Fruit fly (Drosophila melanogaster): ENCODE results near the gene msl-1.

msl-1 gene

dm6 chr2L:18645468-18645867 lies 43.1 kb downstream of the msl-1 start (continued):
- TF ChIP-seq CG11294 (GFP tag; IDR thresholded peaks at IDR 0.05): no peak
- peak; percentile 49 for TF ChIP-seq Sox15 (GFP tag; optimal IDR thresholded peaks at IDR 0.05)
- peak; percentile 13 for TF ChIP-seq vri (GFP tag; optimal IDR thresholded peaks at IDR 0.05)
- TF ChIP-seq CG15336 (GFP tag; IDR thresholded peaks at IDR 0.05): peak; percentile 61
- peak; percentile 79 for TF ChIP-seq Sox102F (GFP tag; optimal IDR thresholded peaks at IDR 0.05)
- peak; percentile 58 for TF ChIP-seq CG11902 (GFP tag; optimal IDR thresholded peaks at IDR 0.05)
- peak; percentile 70 for TF ChIP-seq CG10669 (GFP tag; optimal IDR thresholded peaks at IDR 0.05)
- no peak for TF ChIP-seq Hr38 (GFP tag; optimal IDR thresholded peaks at IDR 0.05)
- peak; percentile 79 for TF ChIP-seq CG6792 (GFP tag; optimal IDR thresholded peaks at IDR 0.05)
- peak; percentile 27 for TF ChIP-seq CG16779 (tag; optimal IDR thresholded peaks at IDR 0.05)
- TF ChIP-seq Met (GFP tag; optimal IDR thresholded peaks at IDR 0.05): peak; percentile 74
- TF ChIP-seq Gug (GFP tag; IDR thresholded peaks at IDR 0.05): peak; percentile 34; the same call in 1 of the 2 replicates
- TF ChIP-seq CG6808 (GFP tag; optimal IDR thresholded peaks at IDR 0.05): peak; percentile 47
- peak; percentile 75 for TF ChIP-seq CG31627 (GFP tag; optimal IDR thresholded peaks at IDR 0.05)
- TF ChIP-seq CG6276 (GFP tag; optimal IDR thresholded peaks at IDR 0.05): peak; percentile 22
- TF ChIP-seq Blimp-1 (GFP tag; optimal IDR thresholded peaks at IDR 0.05): peak; percentile 15
- TF ChIP-seq net (GFP tag; optimal IDR thresholded peaks at IDR 0.05): peak; percentile 72
- peak; percentile 47 for TF ChIP-seq Eip93F (GFP tag; optimal IDR thresholded peaks at IDR 0.05)
- peak; percentile 71 for TF ChIP-seq pdm3 (GFP tag; optimal IDR thresholded peaks at IDR 0.05)
- TF ChIP-seq Smox (GFP tag; optimal IDR thresholded peaks at IDR 0.05): peak; percentile 71
- TF ChIP-seq svp (GFP tag): peak; percentile 88
- peak; percentile 78 for TF ChIP-seq CG3919 (GFP tag; optimal IDR thresholded peaks at IDR 0.05)
- peak; percentile 28 for TF ChIP-seq CG4318 (GFP tag; optimal IDR thresholded peaks at IDR 0.05)
- TF ChIP-seq fd85E (GFP tag; optimal IDR thresholded peaks at IDR 0.05): no peak
- peak; percentile 45 for TF ChIP-seq spab (GFP tag; optimal IDR thresholded peaks at IDR 0.05)
- TF ChIP-seq Sox14 (GFP tag; optimal IDR thresholded peaks at IDR 0.05): peak; percentile 70
- peak; percentile 83 for TF ChIP-seq esn (GFP tag; optimal IDR thresholded peaks at IDR 0.05)
- peak; percentile 56; the same call in 1 of the 3 replicates for TF ChIP-seq eg (GFP tag; IDR thresholded peaks at IDR 0.05)
- peak; percentile 65 for TF ChIP-seq CG34406 (GFP tag; optimal IDR thresholded peaks at IDR 0.05)
- peak; percentile 72 for TF ChIP-seq cyc (GFP tag; optimal IDR thresholded peaks at IDR 0.05)
- peak; percentile 66 for TF ChIP-seq Hr4 (GFP tag; optimal IDR thresholded peaks at IDR 0.05)
- TF ChIP-seq Hr39 (GFP tag; optimal IDR thresholded peaks at IDR 0.05): peak; percentile 81
- no peak for TF ChIP-seq fkh (GFP tag; optimal IDR thresholded peaks at IDR 0.05)
- peak; percentile 92 for TF ChIP-seq Eip78C (GFP tag)

dm6 chr2L:18641087-18641486 lies 47.5 kb downstream of the msl-1 start:
- TF ChIP-seq CG1621 (tag; optimal IDR thresholded peaks at IDR 0.05): no peak
- no peak for TF ChIP-seq CG10669 (GFP tag; optimal IDR thresholded peaks at IDR 0.05)
- TF ChIP-seq Sox15 (GFP tag; optimal IDR thresholded peaks at IDR 0.05): no peak
- TF ChIP-seq dac (GFP tag; optimal IDR thresholded peaks at IDR 0.05): no peak
- TF ChIP-seq topi (GFP tag; optimal IDR thresholded peaks at IDR 0.05): no peak

dm6 chr2L:18638945-18639344 lies 49.7 kb downstream of the msl-1 start:
- TF ChIP-seq CG6163 (GFP tag; IDR thresholded peaks at IDR 0.05) (peak; percentile 16; the same call in 1 of the 3 replicates), CG3032 (tag; optimal IDR thresholded peaks at IDR 0.05) (no peak), fd85E (GFP tag; optimal IDR thresholded peaks at IDR 0.05) (no peak), CG11294 (GFP tag; IDR thresholded peaks at IDR 0.05) (no peak), CG32006 (GFP tag; optimal IDR thresholded peaks at IDR 0.05) (peak; percentile 50), eg (GFP tag; IDR thresholded peaks at IDR 0.05) (peak; percentile 40; the same call in 1 of the 3 replicates), CG31627 (GFP tag; optimal IDR thresholded peaks at IDR 0.05) (no peak), Sox14 (GFP tag; optimal IDR thresholded peaks at IDR 0.05) (no peak), Eip78C (GFP tag) (peak; percentile 65), vri (GFP tag; optimal IDR thresholded peaks at IDR 0.05) (no peak), Ets21C (GFP tag; optimal IDR thresholded peaks at IDR 0.05) (no peak), salr (GFP tag; optimal IDR thresholded peaks at IDR 0.05) (no peak), ss (GFP tag; optimal IDR thresholded peaks at IDR 0.05) (no peak), CG8119 (GFP tag; IDR thresholded peaks at IDR 0.05) (0 out of 3 replicates have a peak, but pooled peaks have one; percentile 27), Hr4 (GFP tag; optimal IDR thresholded peaks at IDR 0.05) (peak; percentile 31), CG9139 (GFP tag; optimal IDR thresholded peaks at IDR 0.05) (no peak), Sox102F (GFP tag; optimal IDR thresholded peaks at IDR 0.05) (no peak), CG15336 (GFP tag; IDR thresholded peaks at IDR 0.05) (0 out of 2 replicates have a peak, but pooled peaks have one; percentile 32)

Measured in whole organism, prepupa.